Worm (Caenorhabditis elegans) whole organism, L4/young adult: ENCODE measurements around the gene mec-10.
A peak's percentile ranks its signal among the peaks of the same experiment; 100 is the strongest.

Experiments used
- W03F9.2 ChIP-seq: fragments of 150-350 bp; optimal IDR thresholded peaks from 2 replicates; lab custom pipeline; 2014; ENCODE audit warnings: missing biosample characterization, missing genetic modification characterization
- dao-5 ChIP-seq: sonication (generic microtip); optimal IDR thresholded peaks from 2 replicates; lab custom pipeline; 2016; ENCODE audit warnings: missing genotype, missing genetic modification characterization, moderate library complexity, missing compliant biosample characterization
- him-1 ChIP-seq: sonication (generic microtip); optimal IDR thresholded peaks from 2 replicates; lab custom pipeline; 2016; ENCODE audit warnings: missing genotype, missing genetic modification reagents, missing genetic modification characterization, missing compliant biosample characterization

The mec-10 gene

DNA sequence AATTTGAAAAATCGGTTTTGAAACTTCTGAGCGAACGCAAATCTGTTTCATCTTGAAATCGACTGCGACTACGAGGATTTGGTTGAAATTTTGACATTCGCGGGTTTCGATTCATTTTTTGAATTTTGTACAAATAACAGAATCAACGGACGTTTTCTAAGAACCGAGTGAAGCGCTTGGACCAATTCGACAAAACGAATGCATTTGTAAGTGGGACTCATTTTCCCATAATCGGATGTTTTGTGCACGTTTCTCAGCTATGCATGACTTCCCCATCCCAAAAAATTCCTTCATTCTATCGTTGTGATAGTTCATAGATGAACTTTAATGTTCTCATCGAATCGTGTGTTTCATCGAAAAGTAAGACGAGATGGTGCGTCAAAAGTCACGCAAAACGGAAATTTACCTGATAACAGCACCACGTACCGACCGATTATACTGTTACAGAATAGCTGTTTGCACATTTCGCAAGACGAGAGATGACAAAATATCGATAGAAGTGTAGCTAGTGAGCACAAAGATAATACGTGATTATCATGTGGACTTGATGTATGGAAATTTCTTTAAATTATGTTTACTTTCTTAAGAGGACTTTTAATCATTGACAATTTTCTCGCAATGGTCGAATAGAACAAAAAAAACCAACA lies at the start of gene mec-10:
TSS of gene mec-10 (minus strand) at position 189 of the 647 bp plus-strand sequence.
- TF ChIP-seq W03F9.2 = no peak
- TF ChIP-seq him-1 = no peak
- no peak for TF ChIP-seq dao-5

DNA sequence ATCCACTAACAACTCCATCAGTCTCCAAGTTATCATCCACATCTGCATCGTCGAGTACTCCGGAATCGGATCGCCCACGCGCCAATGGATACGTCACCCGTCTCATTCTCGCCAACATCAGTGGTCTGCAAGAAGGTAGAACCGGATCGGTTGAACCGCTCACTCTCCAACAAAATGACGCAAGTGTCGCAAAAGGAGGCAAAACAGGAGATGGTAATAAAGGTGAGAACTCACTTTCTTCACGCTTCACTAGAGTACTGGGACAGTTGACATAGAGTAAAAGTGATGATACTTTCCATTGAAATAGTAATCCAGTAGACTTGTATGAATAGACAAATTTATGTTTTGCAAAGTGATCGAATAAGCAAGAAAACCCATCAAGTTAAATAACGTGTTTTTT lies 39.0 kb upstream of the mec-10 start:
- TF ChIP-seq W03F9.2 = no peak
- no peak for TF ChIP-seq dao-5
- no peak for TF ChIP-seq him-1

- TF ChIP-seq dao-5 (no peak), W03F9.2 (no peak), him-1 (no peak)
Observed at ce11 chrX:8507576-8507975, 37.5 kb upstream of the mec-10 start, which contains the start of gene H03E18.1. H03E18.1 (plus strand) TSS chrX:8507876.

DNA sequence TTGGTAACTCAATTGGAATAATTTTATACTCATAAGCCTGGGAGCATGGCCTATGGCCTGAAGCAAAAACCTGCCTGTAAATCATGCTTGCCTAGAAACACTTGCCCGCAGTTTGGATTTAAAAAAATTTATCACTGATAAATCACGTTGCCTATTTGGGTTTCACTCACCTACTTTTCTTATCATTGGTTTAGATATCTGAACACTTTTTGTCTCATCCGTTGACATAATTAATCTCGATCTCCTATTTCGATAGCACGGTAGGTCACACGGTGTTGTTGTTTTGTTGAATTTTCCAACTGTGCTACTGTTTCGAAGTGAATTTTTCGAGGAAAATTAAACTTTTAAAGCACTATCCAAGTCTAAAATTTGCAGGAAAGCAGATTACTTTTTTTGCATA lies 36.9 kb upstream of the mec-10 start:
- no peak for TF ChIP-seq W03F9.2
- no peak for TF ChIP-seq him-1
- no peak for TF ChIP-seq dao-5

DNA sequence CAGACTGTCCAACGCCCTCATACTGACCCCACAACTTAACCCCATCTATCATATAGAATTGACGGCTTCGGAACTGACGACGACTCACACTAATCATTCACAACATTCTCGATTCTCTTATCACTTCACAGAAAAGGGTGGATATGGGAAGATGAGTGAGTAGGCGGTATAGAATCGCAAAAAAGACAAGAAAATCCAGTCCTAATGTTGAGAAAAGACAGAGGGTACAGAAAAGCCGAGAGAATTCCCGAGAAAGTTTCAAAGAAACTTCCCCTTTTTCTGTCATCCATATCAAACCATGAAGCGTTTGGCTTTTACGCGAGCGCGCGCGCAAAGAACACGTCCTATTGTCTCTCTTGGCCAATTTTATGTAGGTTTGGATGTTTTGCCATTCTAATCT lies 34.1 kb upstream of the mec-10 start:
- TF ChIP-seq him-1 (no peak), W03F9.2 (no peak), dao-5 (no peak)

ce11 chrX:8500922-8501321 lies 30.8 kb upstream of the mec-10 start, which contains the start of gene grd-4:
grd-4 (plus strand) TSS chrX:8501222.
- TF ChIP-seq dao-5 (no peak), him-1 (no peak), W03F9.2 (no peak)

ce11 chrX:8499721-8500120 lies 29.6 kb upstream of the mec-10 start, which contains the start of gene grd-14:
grd-14 (plus strand) TSS chrX:8500021.
- no peak for TF ChIP-seq W03F9.2
- no peak for TF ChIP-seq him-1
- no peak for TF ChIP-seq dao-5

DNA sequence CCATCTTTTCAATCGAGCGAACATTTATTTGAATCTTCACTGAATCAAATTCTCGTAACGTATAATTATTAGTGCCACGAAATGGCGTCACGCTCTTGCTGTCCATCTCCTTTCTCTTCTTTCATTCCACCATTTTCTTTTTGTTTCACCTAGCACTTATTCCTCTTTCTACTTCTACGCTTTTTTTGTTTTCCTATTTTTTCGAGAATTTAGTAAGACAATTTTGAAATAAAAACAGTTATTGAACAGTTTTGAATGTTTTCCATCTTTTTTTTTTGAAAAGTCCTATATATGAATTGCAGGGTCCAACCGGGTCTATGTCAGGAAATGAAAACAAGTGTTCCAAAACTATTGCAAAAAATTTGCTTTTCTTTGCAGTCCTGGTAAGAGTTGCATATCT lies 24.9 kb upstream of the mec-10 start, which contains the start of gene T01B10.5:
TSS of gene T01B10.5 (plus strand) at position 301 of the 400 bp plus-strand sequence.
- no peak for TF ChIP-seq him-1
- TF ChIP-seq dao-5 = no peak
- no peak for TF ChIP-seq W03F9.2

- no peak for TF ChIP-seq him-1
- TF ChIP-seq dao-5 = no peak
- no peak for TF ChIP-seq W03F9.2
Observed at ce11 chrX:8492750-8493149, 22.6 kb upstream of the mec-10 start.

DNA sequence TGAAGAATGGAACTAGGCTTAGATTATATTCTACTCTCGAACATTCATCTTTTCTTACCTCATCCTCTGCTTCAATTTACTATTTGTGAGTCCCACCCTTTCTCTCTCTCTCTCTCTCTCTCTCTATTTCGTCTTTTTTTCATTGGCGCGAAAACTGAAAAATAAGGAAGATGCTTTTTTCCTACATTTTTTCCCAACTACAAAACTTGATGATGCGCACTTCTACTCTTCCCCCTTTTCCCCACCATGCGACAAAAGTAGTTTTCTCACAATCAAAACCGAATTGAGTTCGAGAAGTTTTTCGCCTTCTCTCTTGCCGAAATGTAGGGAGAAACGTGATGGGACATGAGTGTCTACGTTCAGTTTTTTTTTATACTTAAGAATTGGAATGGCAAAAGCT lies 19.8 kb upstream of the mec-10 start:
- TF ChIP-seq him-1 = no peak
- no peak for TF ChIP-seq W03F9.2

- TF ChIP-seq dao-5 = no peak
- TF ChIP-seq him-1 = no peak
- TF ChIP-seq W03F9.2 = no peak
Observed at ce11 chrX:8489415-8489814, 19.3 kb upstream of the mec-10 start.

DNA sequence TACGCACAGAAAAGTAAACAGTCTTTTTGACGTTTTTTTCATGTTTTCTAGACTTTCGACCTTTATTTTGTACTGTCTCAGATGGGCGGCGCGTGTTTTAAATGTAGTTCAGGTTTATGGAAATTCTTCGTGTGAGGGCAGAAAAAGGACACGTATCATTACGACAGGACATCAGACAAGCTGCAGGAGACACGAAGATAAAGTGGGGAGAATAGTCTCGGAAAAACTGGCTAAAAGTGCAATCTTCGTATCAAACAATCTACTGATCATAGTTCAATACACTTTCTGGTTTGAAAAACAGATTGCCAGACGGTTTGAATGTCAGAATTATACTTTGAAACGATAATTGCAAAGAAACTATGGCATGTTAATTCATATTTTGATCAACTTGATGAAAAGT lies 15.3 kb upstream of the mec-10 start:
- TF ChIP-seq dao-5 = no peak

DNA sequence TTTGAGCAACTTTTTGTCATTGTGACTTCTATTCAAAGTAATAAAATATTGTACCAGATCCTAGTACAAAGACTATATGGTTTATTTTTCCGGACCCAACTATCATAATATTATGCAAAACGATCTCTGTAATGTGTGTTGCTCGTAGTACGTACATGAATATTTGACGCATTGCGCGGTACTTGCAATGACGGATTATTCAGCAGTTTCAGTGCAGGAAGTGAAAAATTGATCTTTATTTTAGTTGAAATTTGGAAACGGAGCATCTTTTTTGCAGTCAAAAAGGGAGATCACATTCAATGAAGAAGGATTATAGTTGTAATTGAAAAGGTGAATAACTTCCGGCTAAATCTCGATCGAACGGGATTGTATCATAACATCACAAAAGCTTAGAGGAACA lies 13.8 kb upstream of the mec-10 start:
- no peak for TF ChIP-seq W03F9.2
- no peak for TF ChIP-seq him-1
- no peak for TF ChIP-seq dao-5

DNA sequence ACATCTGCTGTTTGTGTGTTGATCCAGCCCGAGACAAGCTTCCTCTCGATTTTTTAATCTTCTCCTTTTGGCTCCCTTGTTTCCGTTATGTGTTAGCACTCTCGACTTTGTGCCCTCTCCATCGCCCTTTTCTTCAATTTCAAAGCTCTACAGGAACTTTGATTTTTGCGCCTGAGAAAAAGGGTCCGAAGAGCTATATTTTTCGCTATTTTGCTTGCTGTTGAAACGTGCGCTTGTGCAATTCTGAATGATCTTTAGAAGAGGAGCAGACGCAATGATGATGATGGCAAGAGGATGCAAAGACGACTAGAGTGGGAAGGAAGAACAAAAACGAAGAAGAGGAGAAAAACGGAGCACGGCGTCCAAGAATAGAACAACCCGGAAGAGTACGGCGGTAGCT lies 11.6 kb upstream of the mec-10 start:
- TF ChIP-seq him-1 (no peak), W03F9.2 (no peak), dao-5 (no peak)

DNA sequence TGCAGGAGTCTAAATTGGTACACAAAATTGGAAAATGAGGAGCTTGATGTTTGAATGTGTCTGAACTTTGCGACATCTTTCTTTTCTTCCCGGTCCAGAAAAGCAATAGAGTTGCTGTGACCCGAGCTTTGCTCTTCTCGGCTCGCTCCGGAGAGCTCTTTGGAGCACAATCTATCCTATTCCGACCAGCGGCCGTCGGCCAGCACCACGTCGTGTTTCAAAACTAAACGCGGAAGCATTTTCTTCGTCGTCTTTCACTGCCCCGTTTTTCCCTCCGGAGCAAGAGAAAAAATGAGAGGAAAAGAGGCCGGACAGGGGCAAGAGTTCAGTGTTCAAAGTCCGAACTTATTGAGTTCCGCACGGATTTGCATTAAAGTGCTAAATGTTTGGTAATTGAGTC lies 8.9 kb upstream of the mec-10 start:
- no peak for TF ChIP-seq W03F9.2
- TF ChIP-seq dao-5 = no peak
- TF ChIP-seq him-1 = no peak

ce11 chrX:8477048-8477806 lies 7.1 kb upstream of the mec-10 start:
- TF ChIP-seq dao-5 (no peak), him-1 (no peak), W03F9.2 (no peak)

DNA sequence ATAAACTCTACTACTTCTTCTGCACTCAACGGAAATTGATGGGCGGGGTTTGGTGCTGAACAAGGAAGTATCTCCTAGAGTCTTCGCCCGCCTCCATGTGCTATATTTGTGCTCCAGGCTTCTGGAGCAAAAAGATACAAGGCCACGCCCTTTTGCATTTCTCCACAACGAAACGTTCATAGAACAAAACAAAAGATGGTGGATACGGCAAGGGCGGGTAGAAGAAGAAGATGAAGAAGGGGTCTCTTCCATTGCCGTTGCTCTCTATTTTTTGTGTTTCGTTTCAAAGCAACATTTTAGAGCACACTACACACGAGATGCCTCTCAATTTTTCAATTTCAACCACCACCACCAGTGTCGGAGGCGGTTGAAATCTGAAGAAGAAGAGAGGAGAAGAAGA lies 6.2 kb upstream of the mec-10 start:
- no peak for TF ChIP-seq dao-5
- TF ChIP-seq him-1 = peak; percentile 31
